Worm (Caenorhabditis elegans): Measurements from ENCODE around the gene F14H12.17.

Gene F14H12.17

ce11 chrX:4322847-4323455 lies 40.1 kb downstream of the F14H12.17 start:
- TF ChIP-seq aha-1 (tag) (peak; percentile 17), fkh-10 (GFP tag; optimal IDR thresholded peaks at IDR 0.05) (peak; percentile 51), daf-19 (GFP tag; conservative IDR thresholded peaks at IDR 0.05) (no peak), hlh-11 (tag; optimal IDR thresholded peaks at IDR 0.05) (no peak), unc-62 (GFP tag; optimal IDR thresholded peaks at IDR 0.05 in 1 of 2) (peak in 1 of 2 experiments; percentile 78), unc-62 (tag; optimal IDR thresholded peaks at IDR 0.05) (no peak)

ce11 chrX:4320563-4320962 lies 42.5 kb downstream of the F14H12.17 start, which contains the start of gene dop-6:
TSS of gene dop-6 (plus strand) at chrX:4320863.
- no peak for TF ChIP-seq tag-97 (GFP tag; IDR thresholded peaks at IDR 0.05)
- TF ChIP-seq tra-1 (GFP tag; IDR thresholded peaks at IDR 0.05), result no peak
- TF ChIP-seq spr-3 (GFP tag; optimal IDR thresholded peaks at IDR 0.05), result no peak
- no peak for TF ChIP-seq lin-1 (GFP tag; IDR thresholded peaks at IDR 0.05)
- no peak for TF ChIP-seq attf-4 (tag; optimal IDR thresholded peaks at IDR 0.05)
- TF ChIP-seq ceh-82 (tag; optimal IDR thresholded peaks at IDR 0.05), result no peak
- TF ChIP-seq lin-13 (GFP tag; optimal IDR thresholded peaks at IDR 0.05), result no peak
- TF ChIP-seq dmd-6 (GFP tag; IDR thresholded peaks at IDR 0.05), result no peak
- no peak for TF ChIP-seq dve-1 (tag; optimal IDR thresholded peaks at IDR 0.05; ENCODE audit: insufficient read depth)
- no peak for TF ChIP-seq unc-39 (tag; optimal IDR thresholded peaks at IDR 0.05)
- TF ChIP-seq nhr-102 (tag; optimal IDR thresholded peaks at IDR 0.05), result no peak
- TF ChIP-seq nhr-25 (tag; optimal IDR thresholded peaks at IDR 0.05; ENCODE audit: borderline replicate concordance, insufficient read depth), result no peak
- no peak for TF ChIP-seq nhr-111 (GFP tag; optimal IDR thresholded peaks at IDR 0.05)
- no peak for TF ChIP-seq ceh-44 (GFP tag; IDR thresholded peaks at IDR 0.05)
- no peak for TF ChIP-seq madf-9 (GFP tag; conservative IDR thresholded peaks at IDR 0.05)

- TF ChIP-seq daf-16 (GFP tag; optimal IDR thresholded peaks at IDR 0.05) (no peak), daf-16 (tag; optimal IDR thresholded peaks at IDR 0.05) (no peak), D1046.2 (GFP tag; IDR thresholded peaks at IDR 0.05) (no peak), ceh-20 (GFP tag; IDR thresholded peaks at IDR 0.05) (no peak), zip-11 (GFP tag; IDR thresholded peaks at IDR 0.05) (no peak), ces-1 (GFP tag; optimal IDR thresholded peaks at IDR 0.05) (peak; percentile 31), fkh-10 (GFP tag; optimal IDR thresholded peaks at IDR 0.05) (peak; percentile 82), hif-1 (tag; optimal IDR thresholded peaks at IDR 0.05) (no peak), spr-3 (GFP tag; optimal IDR thresholded peaks at IDR 0.05) (no peak)
These were observed 46.0 kb downstream of the F14H12.17 start for ce11 chrX:4317095-4317494.

ce11 chrX:4314939-4315338 lies 48.2 kb downstream of the F14H12.17 start:
- no peak for TF ChIP-seq dve-1 (tag; optimal IDR thresholded peaks at IDR 0.05; ENCODE audit: insufficient read depth)
- peak; percentile 83 for TF ChIP-seq ces-1 (GFP tag; optimal IDR thresholded peaks at IDR 0.05)
- no peak for TF ChIP-seq ztf-11 (tag; optimal IDR thresholded peaks at IDR 0.05)
- TF ChIP-seq ctbp-1 (GFP tag; IDR thresholded peaks at IDR 0.05), result peak; percentile 65
- peak; percentile 90 for TF ChIP-seq fkh-10 (GFP tag; optimal IDR thresholded peaks at IDR 0.05)
- TF ChIP-seq F10B5.3 (tag; optimal IDR thresholded peaks at IDR 0.05), result no peak
- no peak for TF ChIP-seq Y5F2A.4 (GFP tag; optimal IDR thresholded peaks at IDR 0.05)
- TF ChIP-seq Y105C5A.15 (GFP tag; IDR thresholded peaks at IDR 0.05), result no peak
- TF ChIP-seq zip-11 (GFP tag; IDR thresholded peaks at IDR 0.05), result no peak
- no peak for TF ChIP-seq nhr-25 (tag; optimal IDR thresholded peaks at IDR 0.05; ENCODE audit: borderline replicate concordance, insufficient read depth)
- no peak for TF ChIP-seq ceh-44 (GFP tag; IDR thresholded peaks at IDR 0.05)
